Worm (Caenorhabditis elegans): Measurements from ENCODE around the gene W03B1.5.

- TF ChIP-seq dox-1 (GFP tag; IDR thresholded peaks at IDR 0.05) (no peak), unc-62 (GFP tag; optimal IDR thresholded peaks at IDR 0.05) (no peak), nfyb-1 (GFP tag; IDR thresholded peaks at IDR 0.05) (no peak), pha-4 (tag; optimal IDR thresholded peaks at IDR 0.05) (no peak), snpc-4 (GFP tag; optimal IDR thresholded peaks at IDR 0.05) (no peak), snpc-4 (tag; optimal IDR thresholded peaks at IDR 0.05) (no peak), nhr-27 (tag; optimal IDR thresholded peaks at IDR 0.05) (no peak), snpc-1.3 (tag; optimal IDR thresholded peaks at IDR 0.05; ENCODE audit: insufficient read depth) (no peak)
Measured at ce11 chrIV:4326445-4326844, 21.8 kb upstream of the W03B1.5 start, which contains the start of gene trpl-2.
